Worm (Caenorhabditis elegans): ENCODE results near the gene pmk-1.

- TF ChIP-seq ztf-11 (tag; optimal IDR thresholded peaks at IDR 0.05) (no peak), sem-4 (tag; optimal IDR thresholded peaks at IDR 0.05) (peak; percentile 57)
Observed at ce11 chrIV:8107502-8107901, 41.1 kb upstream of the pmk-1 start, which contains the start of gene rabs-5.

All from whole organism, L2 larva.